Worm (Caenorhabditis elegans) whole organism, early embryonic: ENCODE data around the gene C34F6.12.

Experiments
- B0310.2 ChIP-seq: sonication (generic microtip); optimal IDR thresholded peaks from 2 replicates; lab custom pipeline; 2016; ENCODE audit warnings: mild to moderate bottlenecking, missing genetic modification characterization, missing compliant biosample characterization
- F13C5.2 ChIP-seq: sonication (generic microtip); optimal IDR thresholded peaks from 2 replicates; lab custom pipeline; 2017; ENCODE audit warnings: mild to moderate bottlenecking, missing genetic modification characterization, inconsistent platforms, missing compliant biosample characterization
- aly-1 ChIP-seq: sonication (generic microtip); optimal IDR thresholded peaks from 2 replicates; lab custom pipeline; 2016; ENCODE audit warnings: missing genetic modification characterization, missing compliant biosample characterization
- ama-1 ChIP-seq: fragments of 150-350 bp; optimal IDR thresholded peaks from 2 replicates; lab custom pipeline; 2014
- ceh-13 ChIP-seq: fragments of 200-800 bp; sonication (Bioruptor generic); optimal IDR thresholded peaks from 2 replicates; lab custom pipeline; 2018; ENCODE audit warnings: mild to moderate bottlenecking, missing genetic modification characterization, missing compliant biosample characterization
- ceh-36 ChIP-seq: sonication (generic microtip); optimal IDR thresholded peaks from 2 replicates; lab custom pipeline; 2016; ENCODE audit warnings: missing genetic modification characterization, inconsistent platforms, missing compliant biosample characterization
- ets-7 ChIP-seq: sonication (generic microtip); optimal IDR thresholded peaks from 2 replicates; lab custom pipeline; 2016; ENCODE audit warnings: missing genotype, missing genetic modification characterization, missing compliant biosample characterization
- flt-1 ChIP-seq: fragments of 200-800 bp; sonication (Bioruptor generic); IDR thresholded peaks from 2 replicates; pipeline ENCODE4 v1.3.6; 2022; ENCODE audit warnings: missing genetic modification characterization, missing compliant biosample characterization
- hmbx-1 ChIP-seq: sonication (generic microtip); optimal IDR thresholded peaks from 2 replicates; lab custom pipeline; 2016; ENCODE audit warnings: mild to moderate bottlenecking, missing genetic modification characterization, missing compliant biosample characterization
- hmg-4 ChIP-seq: fragments of 200-800 bp; sonication (Bioruptor generic); optimal IDR thresholded peaks from 2 replicates; lab custom pipeline; 2018; ENCODE audit warnings: mild to moderate bottlenecking, missing genetic modification characterization, missing compliant biosample characterization
- hnd-1 ChIP-seq: sonication (generic microtip); optimal IDR thresholded peaks from 2 replicates; lab custom pipeline; 2016; ENCODE audit warnings: missing genetic modification characterization, missing compliant biosample characterization
- pes-1 ChIP-seq: fragments of 200-800 bp; sonication (Bioruptor generic); IDR thresholded peaks from 2 replicates; pipeline ENCODE4 v1.3.6; 2022; ENCODE audit warnings: missing genetic modification reagents, missing genetic modification characterization, missing compliant biosample characterization
- scrt-1 ChIP-seq: fragments of 200-800 bp; sonication (Bioruptor generic); IDR thresholded peaks from 2 replicates; pipeline ENCODE4 v1.3.6; 2022; ENCODE audit warnings: missing genetic modification characterization, missing compliant biosample characterization
- sea-1 ChIP-seq: fragments of 200-800 bp; sonication (Bioruptor generic); conservative IDR thresholded peaks from 2 replicates; pipeline ENCODE4 v1.3.6; 2022; ENCODE audit warnings: missing genetic modification characterization, missing compliant biosample characterization
- tbx-11 ChIP-seq: fragments of 200-800 bp; sonication (Bioruptor generic); IDR thresholded peaks from 2 replicates; pipeline ENCODE4 v1.3.6; 2022; ENCODE audit warnings: missing genetic modification characterization, missing compliant biosample characterization
- tbx-37 ChIP-seq: fragments of 200-800 bp; sonication (Bioruptor generic); conservative IDR thresholded peaks from 2 replicates; pipeline ENCODE4 v1.3.6; 2022; ENCODE audit warnings: missing genetic modification reagents, missing genetic modification characterization, missing compliant biosample characterization
- tra-4 ChIP-seq: sonication (generic microtip); optimal IDR thresholded peaks from 2 replicates; lab custom pipeline; 2017; ENCODE audit warnings: missing genetic modification characterization, missing compliant biosample characterization

Gene C34F6.12

DNA sequence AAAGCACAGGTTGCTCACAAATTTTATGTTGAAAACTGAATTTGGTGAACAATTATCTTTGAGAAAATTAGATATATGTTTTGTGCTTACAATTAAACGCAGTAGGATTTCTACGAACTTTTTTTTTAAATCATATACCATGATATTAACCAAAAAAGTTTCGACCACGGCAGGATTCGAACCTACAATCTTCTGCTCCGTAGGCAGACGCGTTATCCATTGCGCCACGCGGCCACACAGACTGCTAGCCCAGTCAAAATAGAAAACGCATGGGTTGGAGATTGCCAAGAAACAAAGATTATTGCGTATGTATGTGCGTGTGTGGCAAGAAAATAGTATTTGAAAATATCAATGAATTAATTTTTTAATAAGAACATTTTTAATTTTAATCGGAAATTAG lies 25.9 kb upstream of the C34F6.12 start:
- TF ChIP-seq tra-4 (tag; lab: Kevin White, UChicago) (peak; percentile 38), hmbx-1 (tag; lab: Kevin White, UChicago) (peak; percentile 35), ceh-13 (GFP tag; lab: Kevin White, UChicago) (peak; percentile 66), ama-1 (lab: Kevin White, UChicago) (no peak), sea-1 (GFP tag; lab: Robert Waterston, UW) (peak; percentile 68; the same call in 1 of the 2 replicates), ets-7 (tag; lab: Kevin White, UChicago) (peak; percentile 36), aly-1 (tag; lab: Kevin White, UChicago) (no peak), B0310.2 (tag; lab: Kevin White, UChicago) (no peak), flt-1 (peak; percentile 78), hnd-1 (peak; percentile 63), tbx-37 (GFP tag; lab: Robert Waterston, UW) (peak; percentile 68; the same call in 1 of the 2 replicates), hmg-4 (peak; percentile 88), ceh-36 (tag; lab: Kevin White, UChicago) (peak; percentile 78), F13C5.2 (tag; lab: Kevin White, UChicago) (peak; percentile 73), pes-1 (GFP tag; lab: Robert Waterston, UW) (peak; percentile 85; the same call in 1 of the 2 replicates), tbx-11 (GFP tag; lab: Robert Waterston, UW) (peak; percentile 86), scrt-1 (GFP tag; lab: Robert Waterston, UW) (peak; percentile 81)

ce11 chrX:11251928-11252327 lies 25.4 kb upstream of the C34F6.12 start:
- no peak for TF ChIP-seq ceh-13 (GFP tag; lab: Kevin White, UChicago)
- no peak for TF ChIP-seq flt-1
- TF ChIP-seq aly-1 (tag; lab: Kevin White, UChicago), result no peak

DNA sequence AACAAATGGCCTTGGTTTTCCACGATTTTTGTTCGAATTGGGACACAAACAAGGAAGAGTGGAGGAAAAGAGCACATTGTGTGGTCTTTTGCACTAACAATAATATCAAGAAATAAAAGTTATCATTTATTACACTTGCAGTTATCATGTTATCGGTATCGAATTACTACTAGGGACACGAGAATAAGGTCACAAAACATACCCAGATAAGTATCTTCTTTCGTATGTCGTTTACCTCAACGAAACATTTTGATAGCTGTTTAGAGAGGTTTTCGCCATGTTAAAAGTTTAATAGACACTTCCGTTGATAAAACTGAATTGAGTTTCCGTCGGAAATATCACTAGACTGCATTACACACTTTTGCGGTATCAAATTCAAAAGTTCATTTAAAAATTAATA lies 24.5 kb upstream of the C34F6.12 start:
- TF ChIP-seq tra-4 (tag; lab: Kevin White, UChicago), result no peak
- TF ChIP-seq sea-1 (GFP tag; lab: Robert Waterston, UW), result no peak
- no peak for TF ChIP-seq B0310.2 (tag; lab: Kevin White, UChicago)
- no peak for TF ChIP-seq hnd-1
- TF ChIP-seq flt-1, result no peak

- TF ChIP-seq hmbx-1 (tag; lab: Kevin White, UChicago), result no peak
These were observed 22.9 kb upstream of the C34F6.12 start for ce11 chrX:11249392-11249791.

ce11 chrX:11248083-11248482 lies 21.6 kb upstream of the C34F6.12 start:
- TF ChIP-seq hmg-4 (peak; percentile 46), aly-1 (tag; lab: Kevin White, UChicago) (no peak)

DNA sequence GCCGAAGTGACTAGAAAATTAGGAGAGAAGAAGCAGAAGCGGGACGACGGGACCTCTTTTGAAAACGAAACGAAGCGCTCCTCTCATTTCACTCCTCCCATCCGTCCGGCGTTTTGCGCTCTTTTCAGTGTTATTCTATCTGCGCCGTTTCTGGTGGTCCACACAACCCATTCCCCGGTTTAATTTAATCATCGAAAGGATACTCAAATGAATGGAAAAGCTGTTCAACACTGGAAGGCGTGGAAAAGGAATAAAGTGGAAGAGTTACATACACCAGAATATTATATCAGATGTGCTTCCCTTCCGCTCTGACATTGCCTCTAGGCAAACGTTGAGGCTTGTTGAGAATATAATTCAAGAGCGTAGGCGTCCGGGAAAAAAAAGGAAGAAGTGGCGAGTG lies 18.6 kb upstream of the C34F6.12 start:
- TF ChIP-seq aly-1 (tag; lab: Kevin White, UChicago) (no peak), pes-1 (GFP tag; lab: Robert Waterston, UW) (no peak), sea-1 (GFP tag; lab: Robert Waterston, UW) (no peak), ceh-13 (GFP tag; lab: Kevin White, UChicago) (no peak), hmbx-1 (tag; lab: Kevin White, UChicago) (no peak), B0310.2 (tag; lab: Kevin White, UChicago) (no peak), F13C5.2 (tag; lab: Kevin White, UChicago) (no peak)

DNA sequence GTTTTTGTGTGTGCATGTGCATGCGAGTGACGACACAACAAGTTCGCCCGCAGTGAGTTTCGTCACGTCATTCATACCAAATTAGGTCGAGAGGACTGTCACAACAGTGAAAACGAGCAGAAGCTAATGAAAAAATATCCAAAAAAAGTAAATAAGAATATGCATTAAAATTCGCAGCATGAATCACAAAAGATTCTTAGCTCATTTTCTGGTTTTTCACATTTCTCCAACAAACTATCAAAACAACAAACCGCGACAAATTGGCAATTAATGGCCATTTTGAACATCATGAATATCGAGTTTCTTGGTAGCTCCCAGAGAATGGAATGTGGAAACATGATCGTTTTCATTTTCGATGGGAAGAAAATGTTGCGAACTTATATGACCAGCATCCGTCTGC lies 17.1 kb upstream of the C34F6.12 start:
- TF ChIP-seq flt-1 (no peak), B0310.2 (tag; lab: Kevin White, UChicago) (no peak), hmg-4 (no peak), tbx-37 (GFP tag; lab: Robert Waterston, UW) (no peak), aly-1 (tag; lab: Kevin White, UChicago) (no peak), ama-1 (lab: Kevin White, UChicago) (no peak), tbx-11 (GFP tag; lab: Robert Waterston, UW) (no peak), ceh-13 (GFP tag; lab: Kevin White, UChicago) (no peak), hmbx-1 (tag; lab: Kevin White, UChicago) (no peak), sea-1 (GFP tag; lab: Robert Waterston, UW) (no peak), tra-4 (tag; lab: Kevin White, UChicago) (no peak), scrt-1 (GFP tag; lab: Robert Waterston, UW) (no peak), pes-1 (GFP tag; lab: Robert Waterston, UW) (no peak), F13C5.2 (tag; lab: Kevin White, UChicago) (no peak), ceh-36 (tag; lab: Kevin White, UChicago) (no peak), ets-7 (tag; lab: Kevin White, UChicago) (no peak), hnd-1 (no peak)

DNA sequence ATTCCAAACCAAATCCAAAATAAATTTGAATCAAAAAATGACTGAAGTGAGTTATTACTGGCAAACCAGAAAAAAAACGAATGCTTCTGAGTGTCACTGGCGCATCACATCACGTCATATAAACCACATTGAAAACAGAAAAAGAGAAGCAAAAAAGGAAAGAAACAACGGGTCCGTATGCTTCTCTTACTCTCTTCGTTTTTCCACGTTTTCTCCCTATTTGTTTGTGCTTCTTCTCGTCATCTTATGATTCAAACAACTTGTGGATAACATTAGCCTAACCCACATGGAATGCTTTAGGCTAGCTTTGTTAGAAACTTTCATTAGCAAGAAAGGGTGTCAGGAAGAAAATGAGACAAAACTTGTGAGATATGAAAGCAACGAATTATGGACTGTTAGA lies 15.0 kb upstream of the C34F6.12 start:
- TF ChIP-seq ceh-36 (tag; lab: Kevin White, UChicago) (no peak), F13C5.2 (tag; lab: Kevin White, UChicago) (no peak), hnd-1 (no peak), hmg-4 (no peak), tbx-11 (GFP tag; lab: Robert Waterston, UW) (no peak), aly-1 (tag; lab: Kevin White, UChicago) (no peak), flt-1 (no peak), tbx-37 (GFP tag; lab: Robert Waterston, UW) (no peak), scrt-1 (GFP tag; lab: Robert Waterston, UW) (no peak), ceh-13 (GFP tag; lab: Kevin White, UChicago) (no peak), hmbx-1 (tag; lab: Kevin White, UChicago) (no peak), sea-1 (GFP tag; lab: Robert Waterston, UW) (no peak), ama-1 (lab: Kevin White, UChicago) (no peak)
